Worm (Caenorhabditis elegans): ENCODE data around the gene ncr-1.

DNA sequence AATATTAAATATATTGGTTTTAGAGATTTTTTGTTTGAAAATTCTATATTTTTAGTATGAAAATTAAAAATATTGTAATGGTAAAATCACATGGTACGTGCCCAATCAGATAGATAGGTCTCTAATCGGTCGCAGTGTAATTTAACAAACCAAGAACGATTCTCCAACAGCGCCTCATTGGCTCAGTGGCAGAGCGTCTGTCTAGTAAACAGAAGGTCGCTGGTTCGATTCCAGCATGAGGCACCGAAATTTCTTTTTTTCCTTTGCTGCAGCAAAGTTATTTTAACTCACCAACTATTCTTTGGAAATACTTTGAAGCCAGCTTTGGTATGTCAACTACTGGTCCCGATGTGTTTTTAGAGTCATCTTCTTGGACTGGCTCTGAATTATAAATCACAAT is 43.8 kb downstream of the ncr-1 start:
- TF ChIP-seq ama-1 (optimal IDR thresholded peaks at IDR 0.05) (no peak), ets-7 (tag; optimal IDR thresholded peaks at IDR 0.05) (no peak), ceh-36 (tag; optimal IDR thresholded peaks at IDR 0.05) (no peak), hnd-1 (tag; optimal IDR thresholded peaks at IDR 0.05) (no peak), pes-1 (GFP tag; IDR thresholded peaks at IDR 0.05) (peak; percentile 78), tra-4 (tag; optimal IDR thresholded peaks at IDR 0.05) (no peak)

Data from whole organism, early embryonic.